Worm (Caenorhabditis elegans): ENCODE measurements around the gene rml-3.

rml-3 gene

ce11 chrX:6266739-6267138, 27.9 kb upstream of the rml-3 start, which contains the start of gene W05H9.2:
TSS of gene W05H9.2 (plus strand) at chrX:6267039.
- TF ChIP-seq unc-39 (tag; optimal IDR thresholded peaks at IDR 0.05) (no peak), egl-27 (tag; optimal IDR thresholded peaks at IDR 0.05) (no peak)

ce11 chrX:6263194-6263698, 24.4 kb upstream of the rml-3 start, which contains the start of gene W05H9.4:
TSS of gene W05H9.4 (plus strand) at chrX:6263648.
- no peak for TF ChIP-seq eor-1 (tag; optimal IDR thresholded peaks at IDR 0.05)
- no peak for TF ChIP-seq fkh-10 (GFP tag; optimal IDR thresholded peaks at IDR 0.05)
- TF ChIP-seq elt-2 (tag; optimal IDR thresholded peaks at IDR 0.05): peak; percentile 12
- TF ChIP-seq elt-1 (tag; optimal IDR thresholded peaks at IDR 0.05): no peak
- TF ChIP-seq hmg-11 (tag; optimal IDR thresholded peaks at IDR 0.05): peak; percentile 50
- peak; percentile 50 for TF ChIP-seq ceh-28 (tag; optimal IDR thresholded peaks at IDR 0.05)
- TF ChIP-seq nfya-1 (tag; optimal IDR thresholded peaks at IDR 0.05; ENCODE audit: insufficient read depth): peak; percentile 72
- TF ChIP-seq R02D3.7 (tag; optimal IDR thresholded peaks at IDR 0.05): peak; percentile 28
- TF ChIP-seq lin-39 (tag; optimal IDR thresholded peaks at IDR 0.05): peak; percentile 85
- peak; percentile 44 for TF ChIP-seq pha-4 (tag; optimal IDR thresholded peaks at IDR 0.05)
- peak; percentile 46 for TF ChIP-seq snpc-4 (tag; optimal IDR thresholded peaks at IDR 0.05)
- TF ChIP-seq nhr-12 (tag; optimal IDR thresholded peaks at IDR 0.05): no peak

- no peak for TF ChIP-seq nhr-28 (tag; optimal IDR thresholded peaks at IDR 0.05)
- TF ChIP-seq ama-1 (optimal IDR thresholded peaks at IDR 0.05): no peak
- no peak for TF ChIP-seq elt-2 (tag; optimal IDR thresholded peaks at IDR 0.05)
- no peak for TF ChIP-seq sea-2 (GFP tag; optimal IDR thresholded peaks at IDR 0.05)
- no peak for TF ChIP-seq lin-39 (tag; optimal IDR thresholded peaks at IDR 0.05)
- no peak for TF ChIP-seq nhr-25 (tag; optimal IDR thresholded peaks at IDR 0.05)
- no peak for TF ChIP-seq nhr-76 (tag; optimal IDR thresholded peaks at IDR 0.05)
- TF ChIP-seq egl-5 (tag; optimal IDR thresholded peaks at IDR 0.05): no peak
- TF ChIP-seq ztf-11 (tag; optimal IDR thresholded peaks at IDR 0.05): no peak
- TF ChIP-seq skn-1 (tag; optimal IDR thresholded peaks at IDR 0.05): no peak
Observed at ce11 chrX:6259081-6259480, 20.2 kb upstream of the rml-3 start.

- no peak for TF ChIP-seq skn-1 (tag; optimal IDR thresholded peaks at IDR 0.05)
- TF ChIP-seq nhr-23 (tag; optimal IDR thresholded peaks at IDR 0.05): peak; percentile 7
- TF ChIP-seq tbx-2 (tag; optimal IDR thresholded peaks at IDR 0.05): no peak
- TF ChIP-seq nfya-1 (tag; optimal IDR thresholded peaks at IDR 0.05; ENCODE audit: insufficient read depth): no peak
- no peak for TF ChIP-seq lin-15B (tag; optimal IDR thresholded peaks at IDR 0.05)
- no peak for TF ChIP-seq egl-27 (tag; optimal IDR thresholded peaks at IDR 0.05)
- TF ChIP-seq ZK546.5 (tag; optimal IDR thresholded peaks at IDR 0.05): no peak
- TF ChIP-seq nhr-43 (tag; optimal IDR thresholded peaks at IDR 0.05; ENCODE audit: poor library complexity, severe bottlenecking): no peak
- peak; percentile 4 for TF ChIP-seq nhr-25 (tag; optimal IDR thresholded peaks at IDR 0.05)
- TF ChIP-seq nhr-12 (tag; optimal IDR thresholded peaks at IDR 0.05): no peak
- TF ChIP-seq elt-3 (tag; optimal IDR thresholded peaks at IDR 0.05): no peak
- no peak for TF ChIP-seq elt-2 (tag; optimal IDR thresholded peaks at IDR 0.05)
- no peak for TF ChIP-seq fkh-10 (GFP tag; optimal IDR thresholded peaks at IDR 0.05)
- TF ChIP-seq nhr-28 (tag; optimal IDR thresholded peaks at IDR 0.05): no peak
Observed at ce11 chrX:6258409-6258808, 19.5 kb upstream of the rml-3 start.

- TF ChIP-seq nhr-237 (tag; optimal IDR thresholded peaks at IDR 0.05): no peak
- no peak for TF ChIP-seq fkh-2 (tag; optimal IDR thresholded peaks at IDR 0.05)
- no peak for TF ChIP-seq ZK546.5 (tag; optimal IDR thresholded peaks at IDR 0.05)
- TF ChIP-seq fkh-10 (GFP tag; optimal IDR thresholded peaks at IDR 0.05): no peak
- TF ChIP-seq pqm-1 (tag; optimal IDR thresholded peaks at IDR 0.05): peak; percentile 31
- TF ChIP-seq lin-15B (tag; optimal IDR thresholded peaks at IDR 0.05): no peak
- no peak for TF ChIP-seq elt-2 (tag; optimal IDR thresholded peaks at IDR 0.05)
- no peak for TF ChIP-seq lin-39 (tag; optimal IDR thresholded peaks at IDR 0.05)
- no peak for TF ChIP-seq nhr-43 (tag; optimal IDR thresholded peaks at IDR 0.05; ENCODE audit: poor library complexity, severe bottlenecking)
- no peak for TF ChIP-seq aly-2 (tag; optimal IDR thresholded peaks at IDR 0.05)
- no peak for TF ChIP-seq ama-1 (optimal IDR thresholded peaks at IDR 0.05)
- TF ChIP-seq nhr-25 (tag; optimal IDR thresholded peaks at IDR 0.05): no peak
- no peak for TF ChIP-seq jun-1 (tag; optimal IDR thresholded peaks at IDR 0.05)
- TF ChIP-seq egl-27 (tag; optimal IDR thresholded peaks at IDR 0.05): no peak
- TF ChIP-seq nhr-23 (tag; optimal IDR thresholded peaks at IDR 0.05): peak; percentile 31
- TF ChIP-seq ceh-28 (tag; optimal IDR thresholded peaks at IDR 0.05): peak; percentile 2
- no peak for TF ChIP-seq nhr-11 (tag; optimal IDR thresholded peaks at IDR 0.05)
- no peak for TF ChIP-seq nhr-77 (tag; optimal IDR thresholded peaks at IDR 0.05)
- no peak for TF ChIP-seq elt-3 (tag; optimal IDR thresholded peaks at IDR 0.05)
- no peak for TF ChIP-seq nhr-67 (tag; optimal IDR thresholded peaks at IDR 0.05)
- no peak for TF ChIP-seq ceh-82 (tag; optimal IDR thresholded peaks at IDR 0.05)
- no peak for TF ChIP-seq ztf-11 (tag; optimal IDR thresholded peaks at IDR 0.05)
Observed at ce11 chrX:6256969-6257368, 18.1 kb upstream of the rml-3 start.

All from whole organism, L3 larva.